Worm (Caenorhabditis elegans) whole organism, L1 larva: ENCODE measurements around the gene sre-53.

Experiments
- C04F5.9 ChIP-seq: sonication (generic microtip); optimal IDR thresholded peaks from 2 replicates; lab custom pipeline; 2016; ENCODE audit warnings: missing genetic modification characterization, missing compliant biosample characterization
- C16A3.4 ChIP-seq: fragments of 150-350 bp; optimal IDR thresholded peaks from 2 replicates; lab custom pipeline; 2014; ENCODE audit warnings: missing biosample characterization, missing genetic modification characterization
- Y116A8C.19 ChIP-seq: sonication (generic microtip); optimal IDR thresholded peaks from 2 replicates; lab custom pipeline; 2016; ENCODE audit warnings: missing compliant biosample characterization, missing genetic modification characterization, borderline replicate concordance
- aha-1 ChIP-seq: fragments of 150-350 bp; optimal IDR thresholded peaks from 2 replicates; lab custom pipeline; 2014; ENCODE audit warnings: missing biosample characterization, missing genetic modification characterization
- alr-1 ChIP-seq: fragments of 200-800 bp; sonication (Bioruptor generic); optimal IDR thresholded peaks from 2 replicates; lab custom pipeline; 2018; ENCODE audit warnings: borderline replicate concordance, mild to moderate bottlenecking, missing genetic modification characterization, missing compliant biosample characterization
- aly-2 ChIP-seq: fragments of 150-350 bp; optimal IDR thresholded peaks from 2 replicates; lab custom pipeline; 2014; ENCODE audit warnings: missing biosample characterization, missing genetic modification characterization
- ceh-63 ChIP-seq: fragments of 200-800 bp; sonication (Bioruptor generic); optimal IDR thresholded peaks from 2 replicates; lab custom pipeline; 2018; ENCODE audit warnings: mild to moderate bottlenecking, missing genetic modification characterization, missing compliant biosample characterization
- ceh-82 ChIP-seq, 3 experiments: fragments of 150-350 bp in 1 of 3; sonication (generic microtip) in 2 of 3; optimal IDR thresholded peaks; 2 replicates each; lab custom pipeline; 2014 to 2017; ENCODE audit warnings: missing biosample characterization in 3 of 3, missing genetic modification characterization in 3 of 3
- ceh-88 ChIP-seq: fragments of 200-800 bp; sonication (Bioruptor generic); IDR thresholded peaks from 2 replicates; pipeline ENCODE4 v1.3.6; 2022; ENCODE audit warnings: missing genetic modification characterization, missing compliant biosample characterization
- dsc-1 ChIP-seq: sonication (generic microtip); optimal IDR thresholded peaks from 2 replicates; lab custom pipeline; 2016; ENCODE audit warnings: mild to moderate bottlenecking, missing genetic modification characterization, missing compliant biosample characterization
- egl-27 ChIP-seq, 2 experiments: fragments of 150-350 bp in 1 of 2; sonication (generic microtip); optimal IDR thresholded peaks; 3 replicates each; lab custom pipeline; 2017 to 2018; ENCODE audit warnings: missing biosample characterization in 2 of 2, missing genetic modification characterization in 2 of 2, missing genetic modification reagents in 2 of 2
- elt-3 ChIP-seq, 6 experiments: fragments of 150-350 bp in 1 of 6; sonication (generic microtip); optimal IDR thresholded peaks; 2 replicates each; lab custom pipeline; 2017 to 2018; ENCODE audit warnings: missing biosample characterization in 6 of 6, missing genetic modification characterization in 6 of 6, inconsistent platforms in 1 of 6
- fkh-4 ChIP-seq: sonication (generic microtip); optimal IDR thresholded peaks from 2 replicates; lab custom pipeline; 2016; ENCODE audit warnings: missing compliant biosample characterization, missing genetic modification characterization, borderline replicate concordance
- fkh-8 ChIP-seq: sonication (generic microtip); optimal IDR thresholded peaks from 2 replicates; lab custom pipeline; 2016; ENCODE audit warnings: mild to moderate bottlenecking, missing genetic modification characterization, missing compliant biosample characterization
- grh-1 ChIP-seq: fragments of 200-800 bp; sonication (Bioruptor generic); IDR thresholded peaks from 2 replicates; pipeline ENCODE4 v1.3.6; 2022; ENCODE audit warnings: missing genetic modification reagents, missing genetic modification characterization, missing compliant biosample characterization
- hlh-17 ChIP-seq: fragments of 200-800 bp; sonication (Bioruptor generic); optimal IDR thresholded peaks from 2 replicates; lab custom pipeline; 2018; ENCODE audit warnings: missing genetic modification characterization, mild to moderate bottlenecking, missing compliant biosample characterization, moderate library complexity, borderline replicate concordance
- hlh-4 ChIP-seq: sonication (generic microtip); optimal IDR thresholded peaks from 2 replicates; lab custom pipeline; 2016; ENCODE audit warnings: mild to moderate bottlenecking, missing genetic modification characterization, missing compliant biosample characterization
- hpl-2 ChIP-seq: fragments of 150-350 bp; optimal IDR thresholded peaks from 2 replicates; lab custom pipeline; 2014; ENCODE audit warnings: missing biosample characterization, missing genetic modification reagents, missing genetic modification characterization
- irx-1 ChIP-seq: sonication (generic microtip); optimal IDR thresholded peaks from 2 replicates; lab custom pipeline; 2016; ENCODE audit warnings: missing genetic modification characterization, missing compliant biosample characterization
- isw-1 ChIP-seq: fragments of 200-800 bp; sonication (Bioruptor generic); IDR thresholded peaks from 2 replicates; pipeline ENCODE4 v1.3.6; 2022; ENCODE audit warnings: missing genetic modification characterization, missing compliant biosample characterization
- lin-13 ChIP-seq: fragments of 150-350 bp; optimal IDR thresholded peaks from 2 replicates; lab custom pipeline; 2014; ENCODE audit warnings: missing biosample characterization, missing genetic modification reagents, missing genetic modification characterization
- lin-14 ChIP-seq: fragments of 200-800 bp; sonication (Bioruptor generic); optimal IDR thresholded peaks from 2 replicates; lab custom pipeline; 2018; ENCODE audit warnings: mild to moderate bottlenecking, missing genetic modification characterization, moderate library complexity, missing compliant biosample characterization
- lin-15B ChIP-seq: fragments of 150-350 bp; sonication (generic microtip); optimal IDR thresholded peaks from 3 replicates; lab custom pipeline; 2014; ENCODE audit warnings: missing biosample characterization, missing genetic modification characterization
- lin-35 ChIP-seq, 2 experiments: fragments of 150-350 bp; optimal IDR thresholded peaks; 2 replicates each; lab custom pipeline; 2014; ENCODE audit warnings: missing biosample characterization in 2 of 2, missing genetic modification characterization in 2 of 2, missing genetic modification reagents in 2 of 2
- lir-3 ChIP-seq: sonication (generic microtip); optimal IDR thresholded peaks from 2 replicates; lab custom pipeline; 2016; ENCODE audit warnings: mild to moderate bottlenecking, missing genetic modification characterization, moderate library complexity, missing compliant biosample characterization; ENCODE audit not compliant: poor library complexity
- mep-1 ChIP-seq: fragments of 150-350 bp; optimal IDR thresholded peaks from 2 replicates; lab custom pipeline; 2014; ENCODE audit warnings: missing biosample characterization, missing genetic modification characterization
- nhr-11 ChIP-seq: fragments of 150-350 bp; optimal IDR thresholded peaks from 2 replicates; lab custom pipeline; 2014; ENCODE audit warnings: missing biosample characterization, missing genetic modification characterization
- nhr-20 ChIP-seq: sonication (generic microtip); optimal IDR thresholded peaks from 2 replicates; lab custom pipeline; 2016; ENCODE audit warnings: mild to moderate bottlenecking, missing genetic modification characterization, missing compliant biosample characterization
- nhr-237 ChIP-seq: fragments of 150-350 bp; optimal IDR thresholded peaks from 2 replicates; lab custom pipeline; 2014; ENCODE audit warnings: missing biosample characterization, missing genetic modification characterization
- nhr-28 ChIP-seq: fragments of 150-350 bp; optimal IDR thresholded peaks from 2 replicates; lab custom pipeline; 2014; ENCODE audit warnings: missing biosample characterization, missing genetic modification characterization
- nhr-47 ChIP-seq: sonication (generic microtip); optimal IDR thresholded peaks from 2 replicates; lab custom pipeline; 2016; ENCODE audit warnings: mild to moderate bottlenecking, missing genetic modification characterization, moderate library complexity, missing compliant biosample characterization
- nhr-71 ChIP-seq: sonication (generic microtip); optimal IDR thresholded peaks from 2 replicates; lab custom pipeline; 2016; ENCODE audit warnings: mild to moderate bottlenecking, missing genetic modification characterization, moderate library complexity, missing compliant biosample characterization
- nhr-76 ChIP-seq: sonication (generic microtip); optimal IDR thresholded peaks from 2 replicates; lab custom pipeline; 2017; ENCODE audit warnings: missing biosample characterization, missing genetic modification characterization
- nhr-77 ChIP-seq: fragments of 150-350 bp; optimal IDR thresholded peaks from 2 replicates; lab custom pipeline; 2014; ENCODE audit warnings: missing biosample characterization, missing genetic modification characterization
- nhr-84 ChIP-seq: sonication (generic microtip); optimal IDR thresholded peaks from 2 replicates; lab custom pipeline; 2017; ENCODE audit warnings: missing biosample characterization, missing genetic modification characterization
- nhr-85 ChIP-seq: sonication (generic microtip); peaks from one replicate; lab custom pipeline; 2016; ENCODE audit warnings: missing genetic modification characterization, inconsistent platforms, missing compliant biosample characterization
- nhr-90 ChIP-seq: sonication (generic microtip); optimal IDR thresholded peaks from 2 replicates; lab custom pipeline; 2016; ENCODE audit warnings: mild to moderate bottlenecking, missing genetic modification characterization, missing compliant biosample characterization; ENCODE audit not compliant: poor library complexity
- pax-3 ChIP-seq: fragments of 200-800 bp; sonication (Bioruptor generic); optimal IDR thresholded peaks from 2 replicates; lab custom pipeline; 2018; ENCODE audit warnings: mild to moderate bottlenecking, missing genetic modification characterization, moderate library complexity, missing compliant biosample characterization
- skn-1 ChIP-seq: fragments of 150-350 bp; optimal IDR thresholded peaks from 2 replicates; lab custom pipeline; 2014; ENCODE audit warnings: missing biosample characterization, missing genetic modification characterization
- snpc-4 ChIP-seq: fragments of 150-350 bp; optimal IDR thresholded peaks from 2 replicates; lab custom pipeline; 2014; ENCODE audit warnings: missing biosample characterization, missing genetic modification characterization
- snu-23 ChIP-seq: sonication (generic microtip); optimal IDR thresholded peaks from 2 replicates; lab custom pipeline; 2016; ENCODE audit warnings: missing genetic modification characterization, missing compliant biosample characterization
- sox-4 ChIP-seq: sonication (generic microtip); optimal IDR thresholded peaks from 2 replicates; lab custom pipeline; 2016; ENCODE audit warnings: missing genetic modification characterization, missing compliant biosample characterization
- sup-37 ChIP-seq: fragments of 200-800 bp; sonication (Bioruptor generic); optimal IDR thresholded peaks from 2 replicates; lab custom pipeline; 2018; ENCODE audit warnings: mild to moderate bottlenecking, missing genetic modification characterization, missing compliant biosample characterization
- swsn-7 ChIP-seq: sonication (generic microtip); optimal IDR thresholded peaks from 2 replicates; lab custom pipeline; 2016; ENCODE audit warnings: missing genetic modification characterization, missing compliant biosample characterization
- tbx-2 ChIP-seq: sonication (generic microtip); optimal IDR thresholded peaks from 2 replicates; lab custom pipeline; 2016; ENCODE audit warnings: missing genetic modification characterization, missing compliant biosample characterization
- unc-86 ChIP-seq: sonication (generic microtip); optimal IDR thresholded peaks from 2 replicates; lab custom pipeline; 2016; ENCODE audit warnings: missing genetic modification characterization, missing compliant biosample characterization
- xbp-1 ChIP-seq: sonication (generic microtip); optimal IDR thresholded peaks from 2 replicates; lab custom pipeline; 2016; ENCODE audit warnings: missing genetic modification characterization, missing compliant biosample characterization
- zag-1 ChIP-seq: fragments of 150-350 bp; optimal IDR thresholded peaks from 2 replicates; lab custom pipeline; 2014; ENCODE audit warnings: missing biosample characterization, missing genetic modification characterization
- zip-4 ChIP-seq: fragments of 200-800 bp; sonication (Bioruptor generic); optimal IDR thresholded peaks from 2 replicates; lab custom pipeline; 2018; ENCODE audit warnings: mild to moderate bottlenecking, missing genetic modification characterization, moderate library complexity, missing compliant biosample characterization
- ztf-11 ChIP-seq, 2 experiments: sonication (generic microtip); optimal IDR thresholded peaks; 2 replicates each; lab custom pipeline; 2016 to 2017; ENCODE audit warnings: missing genetic modification characterization in 2 of 2, missing biosample characterization in 1 of 2, missing compliant biosample characterization in 1 of 2

sre-53 gene

DNA sequence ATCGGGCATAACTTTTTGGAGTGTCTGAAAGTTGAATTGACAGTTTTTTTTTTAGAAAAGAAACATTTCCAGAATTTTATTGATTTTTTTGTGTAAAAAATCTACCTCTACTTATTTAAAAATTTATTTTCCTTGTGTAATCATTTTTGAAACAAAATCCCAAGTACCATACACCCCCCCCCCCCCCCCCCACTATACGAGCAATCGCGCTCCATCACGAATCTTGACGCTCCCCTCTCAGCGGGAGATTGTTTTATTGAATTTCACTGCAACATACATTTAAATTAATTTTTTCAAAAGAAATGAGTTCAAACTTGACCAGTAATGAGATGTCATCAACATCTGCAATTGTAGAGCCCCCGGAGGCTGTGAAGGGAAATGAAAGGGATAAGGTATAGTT lies 16.4 kb upstream of the sre-53 start, which contains the start of gene sop-2:
Gene sop-2, plus strand, starts transcription at position 301 of the 400 bp plus-strand sequence.
- TF ChIP-seq nhr-11 (tag; lab: Kevin White, UChicago) = no peak
- TF ChIP-seq nhr-71 (tag; lab: Kevin White, UChicago) = no peak
- no peak for TF ChIP-seq Y116A8C.19 (tag; lab: Kevin White, UChicago)
- TF ChIP-seq nhr-28 (tag; lab: Kevin White, UChicago) = no peak
- TF ChIP-seq lin-15B (tag; lab: Kevin White, UChicago) = no peak
- TF ChIP-seq fkh-8 (tag; lab: Kevin White, UChicago) = no peak
- no peak for TF ChIP-seq ceh-88 (GFP tag; lab: Robert Waterston, UW)
- no peak for TF ChIP-seq sox-4 (tag; lab: Kevin White, UChicago)
- no peak for TF ChIP-seq ceh-63 (GFP tag; lab: Kevin White, UChicago)
- TF ChIP-seq lir-3 = no peak
- no peak for TF ChIP-seq C16A3.4 (tag; lab: Kevin White, UChicago)
- no peak for TF ChIP-seq fkh-4
- TF ChIP-seq ceh-82 (tag; optimal IDR thresholded peaks at IDR 0.05; lab: Kevin White, UChicago) = no peak
- TF ChIP-seq nhr-237 (tag; lab: Kevin White, UChicago) = no peak
- no peak for TF ChIP-seq nhr-20
- no peak for TF ChIP-seq lin-14 (GFP tag; lab: Kevin White, UChicago)
- no peak for TF ChIP-seq egl-27 (tag; optimal IDR thresholded peaks at IDR 0.05; lab: Kevin White, UChicago)
- no peak for TF ChIP-seq swsn-7 (tag; lab: Kevin White, UChicago)
- no peak for TF ChIP-seq nhr-84 (tag; lab: Kevin White, UChicago)
- no peak for TF ChIP-seq nhr-76

DNA sequence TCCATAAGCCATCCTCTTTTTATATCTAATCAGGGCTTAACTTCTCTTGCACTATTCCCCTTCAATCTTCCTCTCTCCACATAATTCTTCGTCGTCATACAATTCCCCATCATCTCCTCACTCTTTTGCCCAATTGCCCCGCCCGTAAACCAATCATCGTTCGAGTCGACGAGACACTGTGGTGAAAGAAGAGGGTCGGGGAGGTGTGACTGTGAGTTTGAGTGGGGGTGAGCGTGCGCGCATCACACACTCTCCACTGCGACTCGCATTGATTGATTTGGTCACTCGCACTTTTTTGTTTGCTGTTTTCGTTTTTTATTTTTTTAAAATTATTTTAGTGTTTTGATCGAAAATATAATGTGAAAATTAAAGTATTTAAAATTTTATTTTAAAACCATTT lies 15.9 kb upstream of the sre-53 start:
- peak; percentile 85 for TF ChIP-seq snu-23 (GFP tag; lab: Kevin White, UChicago)
- TF ChIP-seq snpc-4 = peak; percentile 25
- TF ChIP-seq nhr-71 (tag; lab: Kevin White, UChicago) = peak; percentile 80
- TF ChIP-seq C04F5.9 (tag; lab: Kevin White, UChicago) = peak; percentile 23
- TF ChIP-seq hpl-2 (GFP tag; lab: Kevin White, UChicago) = peak; percentile 33
- TF ChIP-seq aly-2 (tag; lab: Kevin White, UChicago) = no peak
- peak; percentile 77 for TF ChIP-seq swsn-7 (tag; lab: Kevin White, UChicago)
- TF ChIP-seq nhr-84 (tag; lab: Kevin White, UChicago) = no peak
- peak in 2 of 6 experiments; percentile 22 to 27 for TF ChIP-seq elt-3 (tag; optimal IDR thresholded peaks at IDR 0.05; lab: Kevin White, UChicago)
- TF ChIP-seq tbx-2 (tag; lab: Kevin White, UChicago) = peak; percentile 75
- peak; percentile 60 for TF ChIP-seq unc-86 (tag; lab: Kevin White, UChicago)
- TF ChIP-seq lin-15B (tag; lab: Kevin White, UChicago) = peak; percentile 12
- TF ChIP-seq xbp-1 (tag; lab: Kevin White, UChicago) = peak; percentile 73
- no peak for TF ChIP-seq hlh-4 (tag; lab: Kevin White, UChicago)
- TF ChIP-seq egl-27 (tag; optimal IDR thresholded peaks at IDR 0.05; lab: Kevin White, UChicago) = no peak
- TF ChIP-seq nhr-90 (tag; lab: Kevin White, UChicago) = peak; percentile 65
- peak; percentile 60 for TF ChIP-seq pax-3 (tag; lab: Kevin White, UChicago)
- TF ChIP-seq nhr-47 (tag; lab: Kevin White, UChicago) = peak; percentile 74
- peak; percentile 80 for TF ChIP-seq mep-1
- no peak for TF ChIP-seq aha-1
- TF ChIP-seq nhr-237 (tag; lab: Kevin White, UChicago) = no peak
- peak; percentile 64 for TF ChIP-seq lin-13 (GFP tag; lab: Kevin White, UChicago)
- TF ChIP-seq hlh-17 (GFP tag; lab: Kevin White, UChicago) = no peak
- peak; percentile 71 for TF ChIP-seq C16A3.4 (tag; lab: Kevin White, UChicago)
- peak; percentile 68 for TF ChIP-seq nhr-85 (tag; lab: Kevin White, UChicago)
- peak; percentile 79 for TF ChIP-seq skn-1 (tag; lab: Kevin White, UChicago)
- peak; percentile 81 for TF ChIP-seq dsc-1 (tag; lab: Kevin White, UChicago)
- TF ChIP-seq sup-37 (GFP tag; lab: Kevin White, UChicago) = no peak
- no peak for TF ChIP-seq zip-4 (GFP tag; lab: Kevin White, UChicago)
- TF ChIP-seq ztf-11 (tag; optimal IDR thresholded peaks at IDR 0.05; lab: Kevin White, UChicago) = peak in 1 of 2 experiments; percentile 25
- no peak for TF ChIP-seq nhr-77 (tag; lab: Kevin White, UChicago)
- peak; percentile 64 for TF ChIP-seq isw-1 (GFP tag; lab: Robert Waterston, UW)
- no peak for TF ChIP-seq grh-1
- TF ChIP-seq lir-3 = peak; percentile 7
- no peak for TF ChIP-seq irx-1 (tag; lab: Kevin White, UChicago)
- TF ChIP-seq lin-14 (GFP tag; lab: Kevin White, UChicago) = no peak
- TF ChIP-seq sox-4 (tag; lab: Kevin White, UChicago) = peak; percentile 2
- TF ChIP-seq lin-35 (GFP tag; optimal IDR thresholded peaks at IDR 0.05; lab: Kevin White, UChicago) = peak; percentile 67 to 83
- TF ChIP-seq alr-1 (tag; lab: Kevin White, UChicago) = no peak
- no peak for TF ChIP-seq zag-1 (tag; lab: Kevin White, UChicago)
